Fruit fly (Drosophila melanogaster) whole organism, prepupa: Measurements from ENCODE around the gene CG14050.
A peak's percentile ranks its signal among the peaks of the same experiment; 100 is the strongest.

Source experiments
- CG10669 ChIP-seq: fragments of 200-800 bp; sonication (Bioruptor generic); optimal IDR thresholded peaks from 3 replicates; lab custom pipeline; 2018; ENCODE audit warnings: missing biosample characterization, mild to moderate bottlenecking, missing genetic modification characterization, moderate library complexity
- CG11294 ChIP-seq: fragments of 200-800 bp; sonication (Bioruptor generic); IDR thresholded peaks from 2 replicates; pipeline ENCODE4 v1.3.6; 2022; ENCODE audit warnings: missing biosample characterization, missing genetic modification characterization
- CG11762 ChIP-seq: fragments of 200-800 bp; sonication (Bioruptor generic); optimal IDR thresholded peaks from 3 replicates; lab custom pipeline; 2016; ENCODE audit warnings: missing biosample characterization, missing genetic modification characterization; ENCODE audit not compliant: insufficient read depth
- CG11902 ChIP-seq: fragments of 200-800 bp; sonication (Bioruptor generic); optimal IDR thresholded peaks from 3 replicates; lab custom pipeline; 2016; ENCODE audit warnings: missing biosample characterization, missing genetic modification characterization
- CG1621 ChIP-seq: fragments of 200-800 bp; sonication (Bioruptor generic); optimal IDR thresholded peaks from 3 replicates; lab custom pipeline; 2018; ENCODE audit warnings: missing biosample characterization, mild to moderate bottlenecking, missing genetic modification characterization
- CG16779 ChIP-seq: fragments of 200-800 bp; sonication (Bioruptor generic); optimal IDR thresholded peaks from 3 replicates; lab custom pipeline; 2017; ENCODE audit warnings: missing biosample characterization, mild to moderate bottlenecking, missing genetic modification characterization
- CG31627 ChIP-seq: fragments of 200-800 bp; sonication (Bioruptor generic); optimal IDR thresholded peaks from 3 replicates; lab custom pipeline; 2016; ENCODE audit warnings: missing biosample characterization, missing genetic modification characterization
- CG32006 ChIP-seq: fragments of 200-800 bp; sonication (Bioruptor generic); optimal IDR thresholded peaks from 3 replicates; lab custom pipeline; 2017; ENCODE audit warnings: missing biosample characterization, mild to moderate bottlenecking, missing genetic modification characterization
- CG34406 ChIP-seq: fragments of 200-800 bp; sonication (Bioruptor generic); optimal IDR thresholded peaks from 3 replicates; lab custom pipeline; 2016; ENCODE audit warnings: missing biosample characterization, missing genetic modification characterization
- CG3919 ChIP-seq: fragments of 200-800 bp; sonication (Bioruptor generic); optimal IDR thresholded peaks from 3 replicates; lab custom pipeline; 2016; ENCODE audit warnings: missing biosample characterization, missing genetic modification characterization
- CG4318 ChIP-seq: fragments of 200-800 bp; sonication (Bioruptor generic); optimal IDR thresholded peaks from 3 replicates; lab custom pipeline; 2017; ENCODE audit warnings: missing biosample characterization, mild to moderate bottlenecking, missing genetic modification characterization
- CG6163 ChIP-seq: fragments of 200-800 bp; sonication (Bioruptor generic); IDR thresholded peaks from 3 replicates; pipeline ENCODE4 v1.3.6; 2022; ENCODE audit warnings: missing biosample characterization, missing genetic modification characterization
- CG6276 ChIP-seq: fragments of 200-800 bp; sonication (Bioruptor generic); optimal IDR thresholded peaks from 2 replicates; lab custom pipeline; 2017; ENCODE audit warnings: missing biosample characterization, mild to moderate bottlenecking, missing genetic modification characterization
- CG6792 ChIP-seq: fragments of 200-800 bp; sonication (Bioruptor generic); optimal IDR thresholded peaks from 3 replicates; lab custom pipeline; 2016; ENCODE audit warnings: missing biosample characterization, missing genetic modification characterization
- CG6808 ChIP-seq: fragments of 200-800 bp; sonication (Bioruptor generic); optimal IDR thresholded peaks from 3 replicates; lab custom pipeline; 2017; ENCODE audit warnings: missing biosample characterization, missing genetic modification characterization, mild to moderate bottlenecking, moderate library complexity, missing genetic modification reagents
- CG7368 ChIP-seq: fragments of 200-800 bp; sonication (Bioruptor generic); optimal IDR thresholded peaks from 3 replicates; lab custom pipeline; 2016; ENCODE audit warnings: missing biosample characterization, missing genetic modification characterization
- CG8119 ChIP-seq: fragments of 200-800 bp; sonication (Bioruptor generic); IDR thresholded peaks from 3 replicates; pipeline ENCODE4 v1.3.6; 2022; ENCODE audit warnings: missing biosample characterization, missing genetic modification characterization
- CG8319 ChIP-seq: fragments of 200-800 bp; sonication (Bioruptor generic); optimal IDR thresholded peaks from 3 replicates; lab custom pipeline; 2016; ENCODE audit warnings: missing biosample characterization, missing genetic modification characterization
- Eip75B ChIP-seq: fragments of 200-800 bp; sonication (Bioruptor generic); optimal IDR thresholded peaks from 3 replicates; lab custom pipeline; 2016; ENCODE audit warnings: missing biosample characterization, missing genetic modification characterization
- Eip78C ChIP-seq: fragments of 200-800 bp; sonication (Bioruptor generic); peaks from one replicate; lab custom pipeline; 2016; ENCODE audit warnings: missing biosample characterization, missing genetic modification characterization
- Eip93F ChIP-seq: fragments of 200-800 bp; sonication (Bioruptor generic); optimal IDR thresholded peaks from 2 replicates; lab custom pipeline; 2016; ENCODE audit warnings: missing biosample characterization, mild to moderate bottlenecking, missing genetic modification characterization
- Ets21C ChIP-seq: fragments of 200-800 bp; sonication (Bioruptor generic); optimal IDR thresholded peaks from 3 replicates; lab custom pipeline; 2016; ENCODE audit warnings: missing biosample characterization, missing genetic modification characterization
- Ets96B ChIP-seq: fragments of 200-800 bp; optimal IDR thresholded peaks from 2 replicates; lab custom pipeline; 2019; ENCODE audit warnings: missing biosample characterization, mild to moderate bottlenecking, missing genetic modification characterization, moderate library complexity
- Gug ChIP-seq: fragments of 200-800 bp; sonication (Bioruptor generic); IDR thresholded peaks from 2 replicates; pipeline ENCODE4 v1.3.6; 2022; ENCODE audit warnings: missing biosample characterization, missing genetic modification characterization
- Hr38 ChIP-seq: sonication (Bioruptor generic); optimal IDR thresholded peaks from 2 replicates; lab custom pipeline; 2016; ENCODE audit warnings: missing biosample characterization, missing genetic modification characterization
- Hr39 ChIP-seq: fragments of 200-800 bp; sonication (Bioruptor generic); optimal IDR thresholded peaks from 2 replicates; lab custom pipeline; 2016; ENCODE audit warnings: missing biosample characterization, missing genetic modification characterization
- Lpt ChIP-seq: fragments of 200-800 bp; sonication (Bioruptor generic); optimal IDR thresholded peaks from 3 replicates; lab custom pipeline; 2016; ENCODE audit warnings: missing biosample characterization, missing genetic modification characterization
- Met ChIP-seq: fragments of 200-800 bp; sonication (Bioruptor generic); optimal IDR thresholded peaks from 3 replicates; lab custom pipeline; 2016; ENCODE audit warnings: missing biosample characterization, missing genetic modification characterization
- OdsH ChIP-seq: fragments of 200-800 bp; sonication (Bioruptor generic); optimal IDR thresholded peaks from 3 replicates; lab custom pipeline; 2016; ENCODE audit warnings: missing biosample characterization, missing genetic modification characterization
- Smox ChIP-seq: fragments of 200-800 bp; sonication (Bioruptor generic); optimal IDR thresholded peaks from 3 replicates; lab custom pipeline; 2016; ENCODE audit warnings: missing biosample characterization, missing genetic modification characterization
- Sox102F ChIP-seq: fragments of 200-800 bp; sonication (Bioruptor generic); optimal IDR thresholded peaks from 2 replicates; lab custom pipeline; 2016; ENCODE audit warnings: missing biosample characterization, mild to moderate bottlenecking, missing genetic modification characterization
- Sox14 ChIP-seq: fragments of 200-800 bp; sonication (Bioruptor generic); optimal IDR thresholded peaks from 3 replicates; lab custom pipeline; 2016; ENCODE audit warnings: missing biosample characterization, missing genetic modification characterization
- Sox15 ChIP-seq: fragments of 200-800 bp; sonication (Bioruptor generic); optimal IDR thresholded peaks from 3 replicates; lab custom pipeline; 2016; ENCODE audit warnings: missing biosample characterization, missing genetic modification characterization
- acj6 ChIP-seq: fragments of 200-800 bp; sonication (Bioruptor generic); optimal IDR thresholded peaks from 3 replicates; lab custom pipeline; 2016; ENCODE audit warnings: missing biosample characterization, missing genetic modification characterization
- cyc ChIP-seq: fragments of 200-800 bp; sonication (Bioruptor generic); optimal IDR thresholded peaks from 3 replicates; lab custom pipeline; 2016; ENCODE audit warnings: missing biosample characterization, missing genetic modification characterization
- esn ChIP-seq: fragments of 200-800 bp; sonication (Bioruptor generic); optimal IDR thresholded peaks from 2 replicates; lab custom pipeline; 2016; ENCODE audit warnings: missing biosample characterization, mild to moderate bottlenecking, missing genetic modification characterization, moderate library complexity
- lz ChIP-seq: fragments of 200-800 bp; sonication (Bioruptor generic); optimal IDR thresholded peaks from 3 replicates; lab custom pipeline; 2016; ENCODE audit warnings: missing biosample characterization, missing genetic modification characterization
- net ChIP-seq: fragments of 200-800 bp; sonication (Bioruptor generic); optimal IDR thresholded peaks from 3 replicates; lab custom pipeline; 2016; ENCODE audit warnings: missing biosample characterization, missing genetic modification characterization
- pdm3 ChIP-seq: fragments of 200-800 bp; sonication (Bioruptor generic); optimal IDR thresholded peaks from 3 replicates; lab custom pipeline; 2016; ENCODE audit warnings: missing biosample characterization, missing genetic modification characterization
- salr ChIP-seq, 2 experiments: fragments of 200-800 bp; sonication (Bioruptor generic); optimal IDR thresholded peaks; 3 replicates each; lab custom pipeline; 2016 to 2018; ENCODE audit warnings: missing biosample characterization in 2 of 2, missing genetic modification characterization in 2 of 2, mild to moderate bottlenecking in 1 of 2
- spab ChIP-seq: fragments of 200-800 bp; sonication (Bioruptor generic); optimal IDR thresholded peaks from 2 replicates; lab custom pipeline; 2017; ENCODE audit warnings: missing biosample characterization, mild to moderate bottlenecking, missing genetic modification characterization, missing genetic modification reagents
- ss ChIP-seq, 2 experiments: fragments of 200-800 bp; sonication (Bioruptor generic); optimal IDR thresholded peaks; 2 replicates in 1 of 2; 3 replicates in 1 of 2; lab custom pipeline; 2017 to 2018; ENCODE audit warnings: mild to moderate bottlenecking in 2 of 2, missing biosample characterization in 2 of 2, missing genetic modification characterization in 2 of 2, moderate library complexity in 1 of 2
- svp ChIP-seq: fragments of 200-800 bp; sonication (Bioruptor generic); peaks from one replicate; lab custom pipeline; 2016; ENCODE audit warnings: missing biosample characterization, missing genetic modification characterization
- topi ChIP-seq: fragments of 200-800 bp; sonication (Bioruptor generic); optimal IDR thresholded peaks from 3 replicates; lab custom pipeline; 2016; ENCODE audit warnings: missing biosample characterization, missing genetic modification characterization

Gene CG14050

dm6 chrX:2295435-2296229 is 30.4 kb downstream of the CG14050 start, which contains the start of gene Raf (continued):
- TF ChIP-seq CG1621 (tag; lab: Kevin White, UChicago) (no peak), CG8119 (GFP tag; lab: Robert Waterston, UW) (no peak), Sox102F (no peak), Smox (GFP tag; lab: Kevin White, UChicago) (no peak), lz (GFP tag; lab: Kevin White, UChicago) (no peak), CG4318 (GFP tag; lab: Kevin White, UChicago) (no peak), Ets96B (tag; lab: Kevin White, UChicago) (no peak), CG6276 (no peak), Hr38 (GFP tag; lab: Kevin White, UChicago) (no peak), Eip93F (GFP tag; lab: Kevin White, UChicago) (no peak), Eip78C (no peak), acj6 (no peak), Gug (GFP tag; lab: Robert Waterston, UW) (no peak; the same call in 1 of the 2 replicates), cyc (no peak), Sox14 (GFP tag; lab: Kevin White, UChicago) (no peak), ss (GFP tag; optimal IDR thresholded peaks at IDR 0.05; lab: Kevin White, UChicago) (no peak), esn (GFP tag; lab: Kevin White, UChicago) (no peak), CG10669 (GFP tag; lab: Kevin White, UChicago) (peak; percentile 1)

- TF ChIP-seq CG6276 = peak; percentile 39
- TF ChIP-seq Ets21C (GFP tag; lab: Kevin White, UChicago) = peak; percentile 20
- peak; percentile 65 for TF ChIP-seq topi
- peak; percentile 68 for TF ChIP-seq CG7368 (GFP tag; lab: Kevin White, UChicago)
- peak; percentile 67 for TF ChIP-seq Sox102F
- TF ChIP-seq spab (GFP tag; lab: Kevin White, UChicago) = peak; percentile 20
- peak; percentile 46 for TF ChIP-seq CG16779
- TF ChIP-seq CG34406 = peak; percentile 67
- TF ChIP-seq CG6808 (GFP tag; lab: Kevin White, UChicago) = no peak
- peak; percentile 37 for TF ChIP-seq CG8319 (GFP tag; lab: Kevin White, UChicago)
- peak; percentile 74 for TF ChIP-seq Met (GFP tag; lab: Kevin White, UChicago)
- no peak for TF ChIP-seq Eip93F (GFP tag; lab: Kevin White, UChicago)
- TF ChIP-seq svp (GFP tag; lab: Kevin White, UChicago) = peak; percentile 90
- TF ChIP-seq salr (GFP tag; optimal IDR thresholded peaks at IDR 0.05; lab: Kevin White, UChicago) = no peak
- peak; percentile 60 for TF ChIP-seq Smox (GFP tag; lab: Kevin White, UChicago)
- peak; percentile 40 to 43 for TF ChIP-seq ss (GFP tag; optimal IDR thresholded peaks at IDR 0.05; lab: Kevin White, UChicago)
- TF ChIP-seq CG3919 (GFP tag; lab: Kevin White, UChicago) = peak; percentile 56
- TF ChIP-seq OdsH (GFP tag; lab: Kevin White, UChicago) = peak; percentile 39
- TF ChIP-seq CG6792 (GFP tag; lab: Kevin White, UChicago) = peak; percentile 53
- peak; percentile 59 for TF ChIP-seq CG31627 (GFP tag; lab: Kevin White, UChicago)
- peak; percentile 27 for TF ChIP-seq Ets96B (tag; lab: Kevin White, UChicago)
- no peak for TF ChIP-seq Sox15 (GFP tag; lab: Kevin White, UChicago)
- no peak for TF ChIP-seq CG11762 (GFP tag; lab: Kevin White, UChicago)
- TF ChIP-seq pdm3 (GFP tag; lab: Kevin White, UChicago) = peak; percentile 40
- TF ChIP-seq Eip78C = peak; percentile 80
- peak; percentile 30; the same call in 1 of the 2 replicates for TF ChIP-seq CG11294 (GFP tag; lab: Robert Waterston, UW)
- TF ChIP-seq CG6163 (GFP tag; lab: Robert Waterston, UW) = peak; percentile 54
- TF ChIP-seq CG11902 = peak; percentile 24
- peak; percentile 69 for TF ChIP-seq Hr39
- TF ChIP-seq Sox14 (GFP tag; lab: Kevin White, UChicago) = peak; percentile 89
- TF ChIP-seq Hr38 (GFP tag; lab: Kevin White, UChicago) = no peak
- peak; percentile 58 for TF ChIP-seq Lpt (GFP tag; lab: Kevin White, UChicago)
- peak; percentile 53 for TF ChIP-seq CG32006
- peak; percentile 73 for TF ChIP-seq net (GFP tag; lab: Kevin White, UChicago)
- TF ChIP-seq CG4318 (GFP tag; lab: Kevin White, UChicago) = no peak
- TF ChIP-seq CG1621 (tag; lab: Kevin White, UChicago) = peak; percentile 28
- TF ChIP-seq cyc = peak; percentile 47
- TF ChIP-seq Eip75B = peak; percentile 78
Observed at dm6 chrX:2294474-2295434, 31.3 kb downstream of the CG14050 start.
